Worm (Caenorhabditis elegans): ENCODE results near the gene cest-8.

cest-8 gene

ce11 chrX:12178351-12179089 is 40.9 kb upstream of the cest-8 start:
- TF ChIP-seq ces-1 (GFP tag; optimal IDR thresholded peaks at IDR 0.05) = peak; percentile 80
- TF ChIP-seq tbx-8 (GFP tag; optimal IDR thresholded peaks at IDR 0.05) = no peak

- TF ChIP-seq ham-2 (GFP tag; optimal IDR thresholded peaks at IDR 0.05) (no peak), zip-8 (tag; optimal IDR thresholded peaks at IDR 0.05) (no peak), hlh-1 (tag; optimal IDR thresholded peaks at IDR 0.05) (no peak), nhr-2 (tag; optimal IDR thresholded peaks at IDR 0.05) (no peak), bed-3 (GFP tag; optimal IDR thresholded peaks at IDR 0.05) (no peak), cnd-1 (tag; optimal IDR thresholded peaks at IDR 0.05) (no peak), ztf-11 (tag; optimal IDR thresholded peaks at IDR 0.05) (no peak), unc-62 (GFP tag; optimal IDR thresholded peaks at IDR 0.05) (no peak), unc-39 (tag; optimal IDR thresholded peaks at IDR 0.05) (no peak), elt-3 (tag; optimal IDR thresholded peaks at IDR 0.05) (no peak), mls-2 (tag; optimal IDR thresholded peaks at IDR 0.05) (no peak), M03D4.4 (tag; optimal IDR thresholded peaks at IDR 0.05) (no peak), nhr-76 (tag; optimal IDR thresholded peaks at IDR 0.05) (no peak), pha-4 (tag; optimal IDR thresholded peaks at IDR 0.05) (peak; percentile 61), drap-1 (GFP tag; optimal IDR thresholded peaks at IDR 0.05) (peak; percentile 12)
Observed at ce11 chrX:12179090-12179488, 40.4 kb upstream of the cest-8 start.

DNA sequence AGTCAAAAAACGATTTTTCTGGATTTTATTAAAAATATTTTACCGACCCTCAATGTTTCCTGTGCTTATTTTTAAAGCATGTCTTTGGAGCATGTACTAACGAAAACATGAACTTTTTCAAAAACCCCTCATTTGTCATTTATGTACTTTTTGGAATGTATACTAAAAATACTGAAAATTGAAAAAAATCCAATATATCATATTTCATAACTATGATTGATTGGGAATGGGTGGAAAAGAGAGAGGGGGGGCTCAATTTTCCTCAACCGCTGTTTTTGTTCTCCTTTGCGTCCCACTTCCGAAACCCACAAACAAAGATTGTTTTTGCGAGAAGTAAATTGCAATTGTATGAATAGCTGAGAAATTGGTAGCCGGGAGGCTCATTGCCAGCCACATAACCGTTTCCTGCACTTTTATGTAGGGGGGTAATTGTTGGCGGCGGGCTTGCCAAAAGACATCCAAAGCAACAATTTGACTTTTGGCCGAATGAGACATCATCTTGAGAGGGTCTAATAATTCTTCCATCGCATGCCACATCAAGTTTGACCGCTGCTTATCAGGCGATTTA is 39.6 kb upstream of the cest-8 start:
- TF ChIP-seq nhr-237 (tag; optimal IDR thresholded peaks at IDR 0.05) = no peak
- TF ChIP-seq elt-3 (tag; optimal IDR thresholded peaks at IDR 0.05) = no peak
- no peak for TF ChIP-seq snpc-4 (tag; optimal IDR thresholded peaks at IDR 0.05)
- no peak for TF ChIP-seq nhr-28 (tag; optimal IDR thresholded peaks at IDR 0.05)
- TF ChIP-seq bed-3 (GFP tag; optimal IDR thresholded peaks at IDR 0.05) = no peak
- no peak for TF ChIP-seq nhr-12 (tag; optimal IDR thresholded peaks at IDR 0.05)

DNA sequence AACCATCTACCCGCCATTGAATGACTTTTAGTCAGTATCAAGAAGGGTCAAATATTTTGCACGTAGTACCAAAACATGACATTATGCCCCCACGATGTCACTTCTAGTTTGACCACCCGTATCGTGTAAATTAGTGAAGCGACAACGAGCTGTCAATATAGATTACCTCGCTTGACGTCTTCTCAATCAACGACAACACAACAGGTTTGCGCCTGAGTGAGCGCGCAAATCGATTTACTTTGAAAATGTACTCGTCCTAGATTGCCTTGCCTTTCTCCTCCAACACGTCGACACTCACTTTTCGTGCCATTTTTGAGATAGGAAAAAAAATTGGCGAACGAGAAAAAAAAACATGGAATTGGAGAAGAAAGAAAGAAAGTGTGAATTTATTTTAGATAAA is 38.8 kb upstream of the cest-8 start:
- TF ChIP-seq drap-1 (GFP tag; optimal IDR thresholded peaks at IDR 0.05) (no peak), bed-3 (GFP tag; optimal IDR thresholded peaks at IDR 0.05) (no peak), nhr-12 (tag; optimal IDR thresholded peaks at IDR 0.05) (no peak), flh-1 (GFP tag; optimal IDR thresholded peaks at IDR 0.05) (no peak), ceh-83 (GFP tag; optimal IDR thresholded peaks at IDR 0.05) (no peak), ces-1 (GFP tag; optimal IDR thresholded peaks at IDR 0.05) (peak; percentile 63), nhr-28 (tag; optimal IDR thresholded peaks at IDR 0.05) (no peak), lin-13 (tag; optimal IDR thresholded peaks at IDR 0.05) (no peak), sptf-1 (tag; optimal IDR thresholded peaks at IDR 0.05) (no peak), elt-3 (tag; optimal IDR thresholded peaks at IDR 0.05) (no peak), unc-62 (GFP tag; optimal IDR thresholded peaks at IDR 0.05) (peak; percentile 92), unc-39 (tag; optimal IDR thresholded peaks at IDR 0.05) (no peak), unc-120 (tag; optimal IDR thresholded peaks at IDR 0.05; ENCODE audit: poor library complexity, severe bottlenecking) (no peak)

ce11 chrX:12181606-12182005 is 37.9 kb upstream of the cest-8 start:
- TF ChIP-seq mep-1 (tag; optimal IDR thresholded peaks at IDR 0.05) (no peak), pha-4 (tag; optimal IDR thresholded peaks at IDR 0.05) (peak; percentile 75), ces-1 (GFP tag; optimal IDR thresholded peaks at IDR 0.05) (peak; percentile 70)

DNA sequence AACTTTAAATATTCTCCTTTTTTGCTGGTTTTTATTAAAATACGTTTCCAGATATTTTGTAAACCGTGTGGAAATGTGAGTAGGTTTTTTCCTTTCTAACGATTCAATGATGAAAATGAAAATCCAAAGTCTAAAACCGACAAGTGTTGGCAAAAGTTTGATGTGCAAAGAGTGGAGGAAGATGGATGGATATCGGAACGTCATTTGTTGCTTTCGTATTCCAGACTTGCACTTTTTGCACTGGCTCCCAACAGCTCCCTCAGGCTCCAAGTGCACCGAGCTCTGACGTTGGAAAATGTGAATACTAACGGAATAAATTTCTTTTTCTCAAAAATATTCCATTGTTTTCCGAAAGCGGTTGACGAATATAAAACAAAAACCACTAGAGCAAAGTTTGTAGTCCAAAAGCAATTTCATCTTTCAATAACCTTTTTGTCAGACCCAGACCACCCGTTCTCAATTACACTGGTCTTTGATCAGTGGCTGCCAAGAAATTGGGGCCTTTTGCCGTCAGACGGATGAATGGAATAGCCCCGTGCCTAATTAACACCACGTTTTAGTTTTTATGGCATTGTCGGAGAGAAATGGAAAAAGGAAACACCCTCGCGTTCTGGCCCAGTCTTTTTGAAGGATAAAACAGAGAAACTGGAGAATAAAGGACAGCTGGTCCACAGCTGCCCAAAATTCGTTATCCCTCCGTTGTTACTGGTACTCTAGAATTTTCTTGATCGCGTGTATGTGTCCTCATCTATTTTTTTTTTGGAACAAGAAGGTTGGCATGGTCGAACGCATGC is 36.6 kb upstream of the cest-8 start:
- TF ChIP-seq lin-13 (tag; optimal IDR thresholded peaks at IDR 0.05) = no peak
- peak; percentile 37 for TF ChIP-seq ceh-83 (GFP tag; optimal IDR thresholded peaks at IDR 0.05)
- TF ChIP-seq elt-1 (tag; optimal IDR thresholded peaks at IDR 0.05; ENCODE audit: borderline replicate concordance, insufficient read depth) = no peak
- TF ChIP-seq ces-1 (GFP tag; optimal IDR thresholded peaks at IDR 0.05) = peak; percentile 63
- TF ChIP-seq sptf-1 (tag; optimal IDR thresholded peaks at IDR 0.05) = no peak
- peak; percentile 38 for TF ChIP-seq nhr-2 (tag; optimal IDR thresholded peaks at IDR 0.05)
- TF ChIP-seq flh-1 (GFP tag; optimal IDR thresholded peaks at IDR 0.05) = no peak
- TF ChIP-seq unc-62 (GFP tag; optimal IDR thresholded peaks at IDR 0.05) = no peak
- peak; percentile 59 for TF ChIP-seq hlh-1 (tag; optimal IDR thresholded peaks at IDR 0.05)
- TF ChIP-seq lin-32 (GFP tag; optimal IDR thresholded peaks at IDR 0.05) = peak; percentile 99
- peak; percentile 58 for TF ChIP-seq cnd-1 (tag; optimal IDR thresholded peaks at IDR 0.05)
- peak; percentile 62 for TF ChIP-seq mls-2 (tag; optimal IDR thresholded peaks at IDR 0.05)
- TF ChIP-seq ceh-43 (GFP tag; optimal IDR thresholded peaks at IDR 0.05) = peak; percentile 35
